Worm (Caenorhabditis elegans): ENCODE measurements around the gene W02B12.11.

The W02B12.11 gene

ce11 chrII:11484600-11484999 is 10.9 kb downstream of the W02B12.11 start:
- no peak for TF ChIP-seq daf-8 (GFP tag; IDR thresholded peaks at IDR 0.05)
- no peak for TF ChIP-seq egl-27 (tag; optimal IDR thresholded peaks at IDR 0.05)
- TF ChIP-seq nhr-41 (GFP tag; IDR thresholded peaks at IDR 0.05): peak; percentile 95
- peak; percentile 75 for TF ChIP-seq nhr-102 (tag; optimal IDR thresholded peaks at IDR 0.05)
- peak; percentile 75 for TF ChIP-seq mxl-2 (GFP tag; conservative IDR thresholded peaks at IDR 0.05)
- TF ChIP-seq nhr-42 (GFP tag; IDR thresholded peaks at IDR 0.05): peak; percentile 84
- peak; percentile 96 for TF ChIP-seq F44E2.7 (GFP tag; IDR thresholded peaks at IDR 0.05)
- TF ChIP-seq F26F4.8 (GFP tag; conservative IDR thresholded peaks at IDR 0.05): peak; percentile 99
- peak; percentile 46 for TF ChIP-seq dpl-1 (GFP tag; optimal IDR thresholded peaks at IDR 0.05)
- no peak for TF ChIP-seq mep-1 (tag; optimal IDR thresholded peaks at IDR 0.05)
- TF ChIP-seq snpc-1.2 (GFP tag; IDR thresholded peaks at IDR 0.05): peak; percentile 92
- no peak for TF ChIP-seq skn-1 (tag; optimal IDR thresholded peaks at IDR 0.05)
- TF ChIP-seq egl-43 (GFP tag; IDR thresholded peaks at IDR 0.05): peak; percentile 99
- peak; percentile 94 for TF ChIP-seq madf-9 (GFP tag; conservative IDR thresholded peaks at IDR 0.05)
- peak; percentile 72 for TF ChIP-seq dmd-6 (GFP tag; IDR thresholded peaks at IDR 0.05)
- no peak for TF ChIP-seq ZK546.5 (tag; optimal IDR thresholded peaks at IDR 0.05)
- peak; percentile 64 for TF ChIP-seq nhr-77 (tag; optimal IDR thresholded peaks at IDR 0.05)
- TF ChIP-seq gei-8 (GFP tag; optimal IDR thresholded peaks at IDR 0.05): peak; percentile 84
- no peak for TF ChIP-seq nhr-237 (tag; optimal IDR thresholded peaks at IDR 0.05)
- TF ChIP-seq snpc-4 (tag; optimal IDR thresholded peaks at IDR 0.05): no peak
- peak; percentile 97 for TF ChIP-seq arid-1 (GFP tag; conservative IDR thresholded peaks at IDR 0.05)
- peak; percentile 97 for TF ChIP-seq daf-19 (GFP tag; conservative IDR thresholded peaks at IDR 0.05)
- peak; percentile 79 for TF ChIP-seq sdz-12 (GFP tag; optimal IDR thresholded peaks at IDR 0.05)
- TF ChIP-seq nhr-11 (tag; optimal IDR thresholded peaks at IDR 0.05): no peak
- peak; percentile 56; the same call in 1 of the 2 replicates for TF ChIP-seq set-16 (GFP tag; IDR thresholded peaks at IDR 0.05)
- peak; percentile 87 for TF ChIP-seq rbr-2 (tag; optimal IDR thresholded peaks at IDR 0.05)
- TF ChIP-seq Y5F2A.4 (GFP tag; optimal IDR thresholded peaks at IDR 0.05): peak; percentile 95
- TF ChIP-seq daf-12 (tag; optimal IDR thresholded peaks at IDR 0.05): no peak
- TF ChIP-seq lsy-2 (tag; optimal IDR thresholded peaks at IDR 0.05): peak in 1 of 2 experiments; percentile 87
- peak; percentile 70 for TF ChIP-seq zfp-2 (tag; optimal IDR thresholded peaks at IDR 0.05)
- TF ChIP-seq ztf-7 (tag; optimal IDR thresholded peaks at IDR 0.05): no peak
- no peak for TF ChIP-seq unc-39 (tag; optimal IDR thresholded peaks at IDR 0.05)
- peak; percentile 87 for TF ChIP-seq lir-3 (tag; optimal IDR thresholded peaks at IDR 0.05)
- no peak for TF ChIP-seq zag-1 (tag; optimal IDR thresholded peaks at IDR 0.05)
- peak; percentile 100 for TF ChIP-seq lim-7 (GFP tag; IDR thresholded peaks at IDR 0.05)
- TF ChIP-seq aly-2 (tag; optimal IDR thresholded peaks at IDR 0.05): no peak
- TF ChIP-seq attf-4 (tag; optimal IDR thresholded peaks at IDR 0.05): no peak
- peak; percentile 44 to 84 for TF ChIP-seq hif-1 (tag; optimal IDR thresholded peaks at IDR 0.05)
- no peak for TF ChIP-seq ama-1 (optimal IDR thresholded peaks at IDR 0.05)
- no peak for TF ChIP-seq ztf-11 (tag; optimal IDR thresholded peaks at IDR 0.05)
- peak; percentile 88 for TF ChIP-seq lin-38 (GFP tag; IDR thresholded peaks at IDR 0.05)
- TF ChIP-seq ceh-28 (tag; optimal IDR thresholded peaks at IDR 0.05): no peak
- TF ChIP-seq dve-1 (tag; optimal IDR thresholded peaks at IDR 0.05; ENCODE audit: insufficient read depth): peak; percentile 78
- TF ChIP-seq spr-1 (tag; optimal IDR thresholded peaks at IDR 0.05): peak; percentile 89
- TF ChIP-seq nhr-10 (tag; optimal IDR thresholded peaks at IDR 0.05): no peak
- TF ChIP-seq vab-7 (GFP tag; IDR thresholded peaks at IDR 0.05): peak; percentile 98
- peak; percentile 91 for TF ChIP-seq ZK337.2 (GFP tag; IDR thresholded peaks at IDR 0.05)
- TF ChIP-seq lin-1 (GFP tag; IDR thresholded peaks at IDR 0.05): peak; percentile 92
- TF ChIP-seq Y75B8A.6 (GFP tag; IDR thresholded peaks at IDR 0.05): peak; percentile 87
- TF ChIP-seq dmd-9 (GFP tag; IDR thresholded peaks at IDR 0.05): peak; percentile 93
- TF ChIP-seq T20F7.1 (GFP tag; optimal IDR thresholded peaks at IDR 0.05): no peak
- TF ChIP-seq pha-4 (GFP tag; IDR thresholded peaks at IDR 0.05): peak; percentile 96
- no peak for TF ChIP-seq pha-4 (tag; optimal IDR thresholded peaks at IDR 0.05)
